Worm (Caenorhabditis elegans) whole organism, early embryonic: ENCODE data around the gene mks-3.

ENCODE experiments used
- B0310.2 ChIP-seq: sonication (generic microtip); optimal IDR thresholded peaks from 2 replicates; lab custom pipeline; 2016; ENCODE audit warnings: mild to moderate bottlenecking, missing genetic modification characterization, missing compliant biosample characterization
- F13C5.2 ChIP-seq: sonication (generic microtip); optimal IDR thresholded peaks from 2 replicates; lab custom pipeline; 2017; ENCODE audit warnings: mild to moderate bottlenecking, missing genetic modification characterization, inconsistent platforms, missing compliant biosample characterization
- aly-1 ChIP-seq: sonication (generic microtip); optimal IDR thresholded peaks from 2 replicates; lab custom pipeline; 2016; ENCODE audit warnings: missing genetic modification characterization, missing compliant biosample characterization
- ama-1 ChIP-seq: fragments of 150-350 bp; optimal IDR thresholded peaks from 2 replicates; lab custom pipeline; 2014
- ceh-13 ChIP-seq: fragments of 200-800 bp; sonication (Bioruptor generic); optimal IDR thresholded peaks from 2 replicates; lab custom pipeline; 2018; ENCODE audit warnings: mild to moderate bottlenecking, missing genetic modification characterization, missing compliant biosample characterization
- ceh-36 ChIP-seq: sonication (generic microtip); optimal IDR thresholded peaks from 2 replicates; lab custom pipeline; 2016; ENCODE audit warnings: missing genetic modification characterization, inconsistent platforms, missing compliant biosample characterization
- ets-7 ChIP-seq: sonication (generic microtip); optimal IDR thresholded peaks from 2 replicates; lab custom pipeline; 2016; ENCODE audit warnings: missing genotype, missing genetic modification characterization, missing compliant biosample characterization
- flt-1 ChIP-seq: fragments of 200-800 bp; sonication (Bioruptor generic); IDR thresholded peaks from 2 replicates; pipeline ENCODE4 v1.3.6; 2022; ENCODE audit warnings: missing genetic modification characterization, missing compliant biosample characterization
- hmbx-1 ChIP-seq: sonication (generic microtip); optimal IDR thresholded peaks from 2 replicates; lab custom pipeline; 2016; ENCODE audit warnings: mild to moderate bottlenecking, missing genetic modification characterization, missing compliant biosample characterization
- hmg-4 ChIP-seq: fragments of 200-800 bp; sonication (Bioruptor generic); optimal IDR thresholded peaks from 2 replicates; lab custom pipeline; 2018; ENCODE audit warnings: mild to moderate bottlenecking, missing genetic modification characterization, missing compliant biosample characterization
- hnd-1 ChIP-seq: sonication (generic microtip); optimal IDR thresholded peaks from 2 replicates; lab custom pipeline; 2016; ENCODE audit warnings: missing genetic modification characterization, missing compliant biosample characterization
- pes-1 ChIP-seq: fragments of 200-800 bp; sonication (Bioruptor generic); IDR thresholded peaks from 2 replicates; pipeline ENCODE4 v1.3.6; 2022; ENCODE audit warnings: missing genetic modification reagents, missing genetic modification characterization, missing compliant biosample characterization
- scrt-1 ChIP-seq: fragments of 200-800 bp; sonication (Bioruptor generic); IDR thresholded peaks from 2 replicates; pipeline ENCODE4 v1.3.6; 2022; ENCODE audit warnings: missing genetic modification characterization, missing compliant biosample characterization
- sea-1 ChIP-seq: fragments of 200-800 bp; sonication (Bioruptor generic); conservative IDR thresholded peaks from 2 replicates; pipeline ENCODE4 v1.3.6; 2022; ENCODE audit warnings: missing genetic modification characterization, missing compliant biosample characterization
- tbx-11 ChIP-seq: fragments of 200-800 bp; sonication (Bioruptor generic); IDR thresholded peaks from 2 replicates; pipeline ENCODE4 v1.3.6; 2022; ENCODE audit warnings: missing genetic modification characterization, missing compliant biosample characterization
- tbx-37 ChIP-seq: fragments of 200-800 bp; sonication (Bioruptor generic); conservative IDR thresholded peaks from 2 replicates; pipeline ENCODE4 v1.3.6; 2022; ENCODE audit warnings: missing genetic modification reagents, missing genetic modification characterization, missing compliant biosample characterization
- tra-4 ChIP-seq: sonication (generic microtip); optimal IDR thresholded peaks from 2 replicates; lab custom pipeline; 2017; ENCODE audit warnings: missing genetic modification characterization, missing compliant biosample characterization

Gene mks-3

ce11 chrII:7561494-7561893, 22.0 kb downstream of the mks-3 start, which contains the start of the genes ZK1290.11 and ZK1290.1:
Gene ZK1290.11 (minus strand): TSS chrII:7561594.
Gene ZK1290.1 (plus strand): TSS chrII:7561764.
- no peak for TF ChIP-seq tbx-11 (GFP tag; lab: Robert Waterston, UW)

DNA sequence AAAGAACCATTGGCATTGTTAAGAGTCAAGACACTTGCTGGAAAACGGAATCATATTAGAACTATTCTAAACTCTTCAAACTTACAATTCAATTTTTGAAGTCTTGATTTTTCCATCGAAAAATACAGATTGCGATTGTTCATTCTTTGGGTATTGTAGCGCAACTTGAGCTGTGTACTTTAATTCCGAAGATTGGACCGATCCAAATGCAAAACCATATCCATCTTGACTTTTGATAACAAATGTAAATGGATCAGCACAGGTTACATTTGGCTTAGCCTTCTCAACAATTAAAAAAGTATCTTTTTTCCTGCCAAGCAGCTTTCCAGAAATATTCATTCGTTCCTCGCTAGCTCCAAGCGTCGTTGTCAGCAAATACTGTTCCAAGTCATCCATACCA, 22.6 kb downstream of the mks-3 start:
- TF ChIP-seq ama-1 (no peak), B0310.2 (tag; lab: Kevin White, UChicago) (no peak), hmbx-1 (tag; lab: Kevin White, UChicago) (no peak), ceh-13 (GFP tag; lab: Kevin White, UChicago) (no peak), tra-4 (tag; lab: Kevin White, UChicago) (no peak), tbx-37 (GFP tag; lab: Robert Waterston, UW) (no peak), ets-7 (tag; lab: Kevin White, UChicago) (no peak), sea-1 (GFP tag; lab: Robert Waterston, UW) (no peak), flt-1 (GFP tag; lab: Robert Waterston, UW) (no peak), pes-1 (no peak), hmg-4 (no peak), aly-1 (tag; lab: Kevin White, UChicago) (no peak), hnd-1 (tag; lab: Kevin White, UChicago) (no peak), F13C5.2 (tag; lab: Kevin White, UChicago) (no peak), tbx-11 (GFP tag; lab: Robert Waterston, UW) (no peak), ceh-36 (tag; lab: Kevin White, UChicago) (no peak), scrt-1 (GFP tag; lab: Robert Waterston, UW) (no peak)

ce11 chrII:7558864-7559263, 24.6 kb downstream of the mks-3 start:
- no peak for TF ChIP-seq tra-4 (tag; lab: Kevin White, UChicago)
- no peak for TF ChIP-seq hnd-1 (tag; lab: Kevin White, UChicago)
- no peak for TF ChIP-seq pes-1
- TF ChIP-seq aly-1 (tag; lab: Kevin White, UChicago) = no peak
- no peak for TF ChIP-seq hmg-4
- no peak for TF ChIP-seq hmbx-1 (tag; lab: Kevin White, UChicago)
- no peak for TF ChIP-seq flt-1 (GFP tag; lab: Robert Waterston, UW)
- TF ChIP-seq F13C5.2 (tag; lab: Kevin White, UChicago) = no peak
- no peak for TF ChIP-seq tbx-37 (GFP tag; lab: Robert Waterston, UW)
- no peak for TF ChIP-seq ceh-13 (GFP tag; lab: Kevin White, UChicago)
- TF ChIP-seq ets-7 (tag; lab: Kevin White, UChicago) = no peak
- no peak for TF ChIP-seq sea-1 (GFP tag; lab: Robert Waterston, UW)
- no peak for TF ChIP-seq scrt-1 (GFP tag; lab: Robert Waterston, UW)
- no peak for TF ChIP-seq B0310.2 (tag; lab: Kevin White, UChicago)
- no peak for TF ChIP-seq ama-1

- TF ChIP-seq ets-7 (tag; lab: Kevin White, UChicago) (no peak), hmg-4 (no peak), ceh-13 (GFP tag; lab: Kevin White, UChicago) (no peak), tbx-11 (GFP tag; lab: Robert Waterston, UW) (no peak), ceh-36 (tag; lab: Kevin White, UChicago) (no peak), scrt-1 (GFP tag; lab: Robert Waterston, UW) (no peak)
Measured at ce11 chrII:7557981-7558380, 25.5 kb downstream of the mks-3 start.

DNA sequence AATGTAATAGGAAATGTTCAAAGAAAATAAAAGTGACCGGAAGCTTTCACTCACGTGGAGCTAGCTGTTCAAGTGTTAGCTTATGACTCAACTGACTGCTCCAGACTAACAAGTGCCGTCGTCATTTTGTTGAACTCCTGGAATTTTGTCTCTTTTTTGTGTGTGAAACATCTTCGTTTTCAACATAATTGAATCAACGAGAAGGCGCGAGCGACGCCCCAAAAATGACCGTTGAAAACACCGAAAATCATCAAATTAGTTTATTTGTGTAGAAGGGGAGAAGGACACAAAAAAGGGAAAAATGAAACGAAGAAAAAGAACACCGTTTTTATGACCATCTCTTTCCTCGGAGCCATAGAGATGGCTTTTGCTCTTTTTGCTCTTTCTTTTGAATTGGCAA, 28.0 kb downstream of the mks-3 start, which contains the start of gene ZK1290.14:
Gene ZK1290.14, minus strand, starts transcription at position 139 of the 400 bp plus-strand sequence.
- no peak for TF ChIP-seq hmg-4
- TF ChIP-seq ceh-36 (tag; lab: Kevin White, UChicago) = no peak
- no peak for TF ChIP-seq tbx-37 (GFP tag; lab: Robert Waterston, UW)
- TF ChIP-seq sea-1 (GFP tag; lab: Robert Waterston, UW) = no peak
- no peak for TF ChIP-seq flt-1 (GFP tag; lab: Robert Waterston, UW)
- no peak for TF ChIP-seq B0310.2 (tag; lab: Kevin White, UChicago)
- TF ChIP-seq tbx-11 (GFP tag; lab: Robert Waterston, UW) = no peak
- TF ChIP-seq tra-4 (tag; lab: Kevin White, UChicago) = no peak

- TF ChIP-seq ets-7 (tag; lab: Kevin White, UChicago) = no peak
- no peak for TF ChIP-seq flt-1 (GFP tag; lab: Robert Waterston, UW)
- TF ChIP-seq aly-1 (tag; lab: Kevin White, UChicago) = no peak
- TF ChIP-seq ama-1 = no peak
- no peak for TF ChIP-seq scrt-1 (GFP tag; lab: Robert Waterston, UW)
- no peak for TF ChIP-seq ceh-36 (tag; lab: Kevin White, UChicago)
Measured at ce11 chrII:7554716-7555247, 28.7 kb downstream of the mks-3 start.

DNA sequence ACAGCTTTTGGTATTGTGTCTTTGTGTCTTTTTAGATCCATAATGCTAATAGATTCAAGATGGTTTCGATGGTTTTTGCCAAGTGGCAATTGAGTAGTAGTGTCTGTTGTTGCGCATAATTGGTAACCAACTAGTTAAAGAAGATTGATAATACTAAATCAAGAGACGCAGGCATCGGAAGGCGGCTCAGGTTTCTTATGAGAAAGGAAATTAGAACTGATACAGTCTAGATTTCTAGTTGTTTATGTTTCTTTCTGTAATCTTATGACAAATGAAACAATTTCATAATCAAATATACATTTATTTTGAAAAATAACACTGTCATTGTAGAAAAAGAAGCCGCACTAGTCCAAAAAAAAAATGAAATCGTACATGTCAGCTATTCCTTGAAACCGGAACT, 29.6 kb downstream of the mks-3 start, which contains the start of gene ZK1290.10:
Gene ZK1290.10, minus strand, starts transcription at position 101 of the 400 bp plus-strand sequence.
- TF ChIP-seq ceh-13 (GFP tag; lab: Kevin White, UChicago) = no peak
- TF ChIP-seq ceh-36 (tag; lab: Kevin White, UChicago) = no peak
- no peak for TF ChIP-seq F13C5.2 (tag; lab: Kevin White, UChicago)
- no peak for TF ChIP-seq scrt-1 (GFP tag; lab: Robert Waterston, UW)
- TF ChIP-seq sea-1 (GFP tag; lab: Robert Waterston, UW) = no peak
- no peak for TF ChIP-seq ets-7 (tag; lab: Kevin White, UChicago)
- no peak for TF ChIP-seq tbx-37 (GFP tag; lab: Robert Waterston, UW)
- no peak for TF ChIP-seq B0310.2 (tag; lab: Kevin White, UChicago)
- no peak for TF ChIP-seq flt-1 (GFP tag; lab: Robert Waterston, UW)
- no peak for TF ChIP-seq hnd-1 (tag; lab: Kevin White, UChicago)
- no peak for TF ChIP-seq tra-4 (tag; lab: Kevin White, UChicago)
